Fruit fly (Drosophila melanogaster) S2 (cell line): ENCODE results near the gene mio.

ENCODE experiments used
- CG8478 ChIP-seq: fragments of >200 bp; optimal IDR thresholded peaks from 2 replicates; lab custom pipeline; 2018
- CTCF ChIP-seq, 2 experiments: fragments of >200 bp; optimal IDR thresholded peaks; 2 replicates each; lab custom pipeline; 2018

DNA sequence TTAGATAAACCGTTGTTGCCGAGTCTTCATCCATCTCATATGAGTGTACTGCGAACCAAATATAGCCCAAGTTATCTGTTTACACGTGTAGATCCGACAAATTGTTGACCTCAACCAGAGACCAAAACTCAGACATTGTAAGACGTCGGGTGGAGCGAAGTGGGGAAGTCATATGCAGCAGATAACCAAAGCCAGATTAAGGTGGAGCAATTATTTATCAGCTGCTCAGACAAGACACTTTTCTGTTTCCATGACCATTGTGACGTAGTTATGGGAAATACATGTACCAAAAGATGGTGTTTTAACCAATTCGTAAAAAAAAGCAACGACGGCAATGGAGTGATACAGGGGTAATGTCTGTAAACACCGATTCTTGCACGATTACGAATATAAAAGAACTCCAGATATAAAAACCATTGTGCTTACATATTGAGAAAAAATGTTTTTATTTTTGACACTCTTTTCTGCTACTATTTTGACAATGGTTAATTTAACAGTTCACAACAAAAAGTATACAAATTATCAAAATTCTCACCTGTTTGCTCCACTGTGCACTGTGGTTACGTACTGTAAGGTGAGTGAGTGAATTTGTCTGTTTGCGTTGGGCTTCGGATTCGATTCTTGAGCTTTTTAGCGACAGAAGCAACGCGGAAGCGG, 39.6 kb upstream of the mio start:
- TF ChIP-seq CTCF (optimal IDR thresholded peaks at IDR 0.05; lab: Kevin White, UChicago) = no peak
- no peak for TF ChIP-seq CG8478 (lab: Kevin White, UChicago)
